Fruit fly (Drosophila melanogaster): ENCODE data around the gene Cp7Fb.

Cp7Fb gene

DNA sequence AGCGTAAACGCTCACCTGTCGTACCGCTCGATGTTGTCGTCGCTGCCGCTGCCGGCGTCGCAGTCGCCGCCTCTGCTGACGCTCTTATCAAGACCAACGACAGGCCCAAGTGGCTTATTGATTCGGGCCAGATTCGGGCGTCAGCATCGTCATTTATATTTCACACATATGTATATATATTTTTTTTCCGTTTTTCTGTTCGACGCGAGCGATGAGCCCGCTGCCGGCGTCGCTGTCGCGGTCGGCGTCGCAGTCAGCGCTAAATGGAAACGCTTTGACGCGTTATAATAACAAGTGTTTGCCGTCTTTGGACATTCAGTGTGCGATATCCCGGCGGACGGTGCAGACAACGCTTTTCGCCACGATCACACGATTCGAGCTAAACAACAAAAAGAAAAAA lies 28.4 kb downstream of the Cp7Fb start (continued):
- TF ChIP-seq Gsc (GFP tag; IDR thresholded peaks at IDR 0.05) (no peak), schlank (tag; optimal IDR thresholded peaks at IDR 0.05) (no peak), CG18599 (GFP tag; optimal IDR thresholded peaks at IDR 0.05) (no peak), CG11723 (GFP tag; optimal IDR thresholded peaks at IDR 0.05) (no peak), CG32767 (GFP tag; IDR thresholded peaks at IDR 0.05) (no peak), slp2 (GFP tag; optimal IDR thresholded peaks at IDR 0.05) (no peak), CG15696 (tag; optimal IDR thresholded peaks at IDR 0.05) (no peak), fd96Cb (tag; optimal IDR thresholded peaks at IDR 0.05) (no peak), CG16779 (GFP tag; IDR thresholded peaks at IDR 0.05) (no peak), cg (GFP tag; optimal IDR thresholded peaks at IDR 0.05) (no peak), Trl (optimal IDR thresholded peaks at IDR 0.05) (no peak), Trl (GFP tag; optimal IDR thresholded peaks at IDR 0.05) (no peak), exex (tag; optimal IDR thresholded peaks at IDR 0.05) (peak; percentile 17), CG13123 (GFP tag; optimal IDR thresholded peaks at IDR 0.05) (no peak), HmgZ (tag; optimal IDR thresholded peaks at IDR 0.05) (no peak), CG12659 (GFP tag; optimal IDR thresholded peaks at IDR 0.05) (no peak), Poxn (GFP tag; IDR thresholded peaks at IDR 0.05) (no peak), Vsx1 (GFP tag; optimal IDR thresholded peaks at IDR 0.05) (peak; percentile 21), CG11085 (GFP tag; IDR thresholded peaks at IDR 0.05) (no peak), CG8281 (tag; optimal IDR thresholded peaks at IDR 0.05) (no peak), mirr (GFP tag; optimal IDR thresholded peaks at IDR 0.05) (no peak)

DNA sequence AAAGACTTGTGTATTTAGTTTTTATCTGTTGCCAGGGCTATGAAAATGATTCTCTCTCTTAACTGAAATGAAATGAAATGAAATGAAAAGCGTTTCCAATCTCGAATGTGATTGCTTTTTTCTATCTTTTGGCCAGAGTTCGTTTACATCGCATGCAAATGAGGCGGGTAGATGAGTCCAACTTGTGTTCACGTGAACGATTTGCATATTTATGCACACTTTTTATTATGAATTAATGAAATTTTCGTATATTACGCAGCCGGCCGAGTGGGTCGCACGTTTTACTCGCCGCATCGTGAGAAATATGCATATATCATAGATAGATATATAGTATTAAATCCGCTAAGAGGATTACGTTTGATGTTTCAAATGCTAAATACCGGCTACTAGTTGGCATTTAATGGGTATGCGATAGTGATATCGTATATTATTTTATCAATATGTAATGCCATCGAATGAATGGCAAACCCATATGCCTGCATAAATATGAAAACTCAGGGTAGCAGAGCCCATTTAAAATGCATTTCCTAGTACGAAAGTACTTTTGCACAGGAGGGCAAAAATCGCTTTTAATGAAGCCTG lies 31.5 kb downstream of the Cp7Fb start:
- TF ChIP-seq CG14860 (GFP tag; IDR thresholded peaks at IDR 0.05; ENCODE audit: partially characterized antibody), result 0 out of 3 replicates have a peak, but pooled peaks have one; percentile 21
- TF ChIP-seq vvl (GFP tag; IDR thresholded peaks at IDR 0.05), result peak; percentile 65; the same call in 1 of the 2 replicates
- TF ChIP-seq cwo (GFP tag; optimal IDR thresholded peaks at IDR 0.05), result peak; percentile 65
- TF ChIP-seq CG1647 (GFP tag; optimal IDR thresholded peaks at IDR 0.05), result no peak
- TF ChIP-seq HLH4C (GFP tag; IDR thresholded peaks at IDR 0.05; ENCODE audit: partially characterized antibody), result peak; percentile 63
- TF ChIP-seq salm (tag; optimal IDR thresholded peaks at IDR 0.05), result no peak
- TF ChIP-seq stc (GFP tag; IDR thresholded peaks at IDR 0.05), result no peak
- peak; percentile 81 for TF ChIP-seq Blimp-1 (GFP tag; optimal IDR thresholded peaks at IDR 0.05)
- TF ChIP-seq tx (GFP tag; optimal IDR thresholded peaks at IDR 0.05), result no peak
- TF ChIP-seq nerfin-2 (GFP tag; IDR thresholded peaks at IDR 0.05; ENCODE audit: partially characterized antibody), result peak; percentile 54; the same call in 1 of the 2 replicates
- peak; percentile 67 for TF ChIP-seq oc (tag; optimal IDR thresholded peaks at IDR 0.05)
- TF ChIP-seq Sry-δ (GFP tag; optimal IDR thresholded peaks at IDR 0.05), result no peak

DNA sequence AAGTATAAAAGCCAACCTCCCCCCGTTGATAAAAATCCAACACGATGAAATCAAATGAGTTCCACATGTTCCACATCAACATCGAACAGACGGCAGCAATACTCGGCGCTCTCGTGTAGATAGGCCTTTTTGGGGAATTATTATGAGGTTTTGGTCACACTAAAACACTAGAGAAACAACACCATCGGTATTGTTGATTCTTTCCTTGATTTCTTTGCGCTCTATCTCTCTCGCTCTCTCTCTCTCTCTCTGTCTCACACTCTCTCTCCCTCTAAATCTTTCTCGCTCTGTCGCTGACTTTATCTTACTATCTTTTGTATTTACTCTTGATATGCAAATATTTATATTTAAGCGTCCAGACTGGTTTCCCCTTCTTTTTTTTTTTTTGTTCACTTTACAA lies 37.1 kb downstream of the Cp7Fb start:
- peak; percentile 74 for TF ChIP-seq CG18764 (GFP tag; optimal IDR thresholded peaks at IDR 0.05)
- TF ChIP-seq sens (GFP tag), result peak; percentile 73
- peak in 1 of 2 experiments; percentile 38 for TF ChIP-seq tll (GFP tag; optimal IDR thresholded peaks at IDR 0.05)
- TF ChIP-seq CG8290 (GFP tag; optimal IDR thresholded peaks at IDR 0.05), result peak; percentile 64
- TF ChIP-seq CG8290 (tag; optimal IDR thresholded peaks at IDR 0.05), result no peak
- no peak for TF ChIP-seq shn (GFP tag; optimal IDR thresholded peaks at IDR 0.05)
- TF ChIP-seq gfzf (GFP tag; optimal IDR thresholded peaks at IDR 0.05), result peak; percentile 34
- TF ChIP-seq Trl (optimal IDR thresholded peaks at IDR 0.05), result peak; percentile 16 to 54
- TF ChIP-seq Trl (GFP tag; optimal IDR thresholded peaks at IDR 0.05), result no peak
- TF ChIP-seq row (GFP tag; IDR thresholded peaks at IDR 0.05), result peak; percentile 20; the same call in 1 of the 3 replicates
- 0 out of 3 replicates have a peak, but pooled peaks have one; percentile 40 for TF ChIP-seq CG6791 (GFP tag; IDR thresholded peaks at IDR 0.05; ENCODE audit: partially characterized antibody)
- TF ChIP-seq CG2678 (tag; optimal IDR thresholded peaks at IDR 0.05), result peak; percentile 14
- peak; percentile 6 for TF ChIP-seq Med (GFP tag)
- no peak for TF ChIP-seq CG30431 (GFP tag; optimal IDR thresholded peaks at IDR 0.05)
- TF ChIP-seq disco-r (GFP tag; optimal IDR thresholded peaks at IDR 0.05), result no peak
- peak; percentile 95 for TF ChIP-seq stwl (tag; optimal IDR thresholded peaks at IDR 0.05)
- TF ChIP-seq CG3163 (GFP tag; optimal IDR thresholded peaks at IDR 0.05), result no peak

Data from whole organism, embryonic.